Worm (Caenorhabditis elegans): Measurements from ENCODE around the gene C15F1.2.
A peak's percentile ranks its signal among the peaks of the same experiment; 100 is the strongest.

DNA sequence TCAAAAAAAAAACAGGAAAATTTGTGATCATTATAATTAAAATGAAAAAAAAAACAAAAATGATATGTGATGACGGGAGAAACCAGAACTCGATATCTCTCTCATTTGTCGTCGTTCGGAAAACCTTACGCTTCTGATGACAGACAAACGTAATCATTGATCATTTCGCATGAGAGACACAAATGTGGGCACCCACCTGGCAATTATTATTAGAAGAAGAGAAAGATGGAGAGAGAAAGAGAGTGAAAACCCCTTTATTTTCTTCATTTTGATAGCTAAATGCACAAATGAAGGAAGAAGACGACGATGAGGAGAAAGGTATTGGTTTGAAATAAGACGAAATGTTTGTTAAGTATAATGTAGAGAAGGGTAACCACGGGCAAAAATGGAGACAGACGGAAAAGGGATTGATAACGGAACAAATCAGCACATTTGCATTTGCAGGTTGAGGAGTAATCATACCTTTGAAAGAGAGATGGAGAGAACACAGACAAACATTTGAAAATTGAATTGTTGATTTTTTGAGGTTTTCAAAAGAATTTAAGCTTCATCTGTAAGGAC is 51.5 kb downstream of the C15F1.2 start:
- TF ChIP-seq hlh-4 (tag; optimal IDR thresholded peaks at IDR 0.05) (no peak), efl-3 (GFP tag; optimal IDR thresholded peaks at IDR 0.05) (no peak), lsy-2 (tag; optimal IDR thresholded peaks at IDR 0.05) (peak in 1 of 2 experiments; percentile 6), nhr-28 (tag; optimal IDR thresholded peaks at IDR 0.05) (no peak), fkh-4 (tag; optimal IDR thresholded peaks at IDR 0.05; ENCODE audit: borderline replicate concordance) (no peak), rnt-1 (tag; optimal IDR thresholded peaks at IDR 0.05) (no peak), unc-86 (tag; optimal IDR thresholded peaks at IDR 0.05) (no peak), tbx-2 (tag; optimal IDR thresholded peaks at IDR 0.05) (no peak), C34B4.2 (tag; optimal IDR thresholded peaks at IDR 0.05) (no peak), elt-2 (tag; optimal IDR thresholded peaks at IDR 0.05) (peak; percentile 61), lin-15B (tag; optimal IDR thresholded peaks at IDR 0.05) (no peak), mdl-1 (tag; optimal IDR thresholded peaks at IDR 0.05) (no peak), pqm-1 (tag; optimal IDR thresholded peaks at IDR 0.05) (no peak)
